Fruit fly (Drosophila melanogaster) whole organism, pupa: ENCODE results near the gene MTF-1.

Experiments used
- CG10348 ChIP-seq: fragments of 200-800 bp; sonication (Bioruptor generic); IDR thresholded peaks from 2 replicates; pipeline ENCODE4 v1.3.6; 2022; ENCODE audit warnings: missing biosample characterization, missing genetic modification characterization
- CG12605 ChIP-seq: fragments of 200-800 bp; sonication (Bioruptor generic); IDR thresholded peaks from 2 replicates; pipeline ENCODE4 v1.3.6; 2022; ENCODE audit warnings: missing biosample characterization, missing genetic modification characterization
- CG13204 ChIP-seq: fragments of 200-800 bp; sonication (Bioruptor generic); optimal IDR thresholded peaks from 2 replicates; lab custom pipeline; 2018; ENCODE audit warnings: missing biosample characterization, mild to moderate bottlenecking, missing genetic modification characterization, moderate library complexity
- CG14655 ChIP-seq: fragments of 200-800 bp; sonication (Bioruptor generic); optimal IDR thresholded peaks from 3 replicates; lab custom pipeline; 2017; ENCODE audit warnings: mild to moderate bottlenecking, missing biosample characterization, missing genetic modification reagents, missing genetic modification characterization
- CG15710 ChIP-seq: fragments of 200-800 bp; sonication (Bioruptor generic); optimal IDR thresholded peaks from 2 replicates; lab custom pipeline; 2018; ENCODE audit warnings: missing biosample characterization, mild to moderate bottlenecking, missing genetic modification characterization, moderate library complexity
- CG17806 ChIP-seq: fragments of 200-800 bp; sonication (Bioruptor generic); optimal IDR thresholded peaks from 2 replicates; lab custom pipeline; 2018; ENCODE audit warnings: missing biosample characterization, mild to moderate bottlenecking, missing genetic modification characterization, moderate library complexity
- CG32121 ChIP-seq: fragments of 200-800 bp; sonication (Bioruptor generic); IDR thresholded peaks from 2 replicates; pipeline ENCODE4 v1.3.6; 2022; ENCODE audit warnings: missing biosample characterization, missing genetic modification characterization
- CG34367 ChIP-seq: fragments of 200-800 bp; sonication (Bioruptor generic); optimal IDR thresholded peaks from 2 replicates; lab custom pipeline; 2018; ENCODE audit warnings: missing biosample characterization, mild to moderate bottlenecking, missing genetic modification characterization
- CG4496 ChIP-seq: fragments of 200-800 bp; sonication (Bioruptor generic); IDR thresholded peaks from 3 replicates; pipeline ENCODE4 v1.3.6; 2022; ENCODE audit warnings: missing biosample characterization, missing genetic modification characterization
- CG8159 ChIP-seq: fragments of 200-800 bp; sonication (Bioruptor generic); optimal IDR thresholded peaks from 3 replicates; lab custom pipeline; 2018; ENCODE audit warnings: missing biosample characterization, mild to moderate bottlenecking, missing genetic modification characterization, moderate library complexity
- CG8301 ChIP-seq: fragments of 200-800 bp; sonication (Bioruptor generic); optimal IDR thresholded peaks from 2 replicates; lab custom pipeline; 2018; ENCODE audit warnings: missing biosample characterization, mild to moderate bottlenecking, missing genetic modification characterization
- CG9948 ChIP-seq: fragments of 200-800 bp; sonication (Bioruptor generic); optimal IDR thresholded peaks from 2 replicates; lab custom pipeline; 2018; ENCODE audit warnings: missing biosample characterization, mild to moderate bottlenecking, missing genetic modification characterization, moderate library complexity
- D1 ChIP-seq: fragments of 200-800 bp; sonication (Bioruptor generic); optimal IDR thresholded peaks from 2 replicates; lab custom pipeline; 2018; ENCODE audit warnings: missing biosample characterization, mild to moderate bottlenecking, missing genetic modification characterization, moderate library complexity
- EcR ChIP-seq: fragments of 200-800 bp; sonication (Bioruptor generic); optimal IDR thresholded peaks from 3 replicates; lab custom pipeline; 2019; ENCODE audit warnings: missing biosample characterization, missing genetic modification characterization, mild to moderate bottlenecking, moderate library complexity, missing genetic modification reagents
- Ets98B ChIP-seq: fragments of 200-800 bp; sonication (Bioruptor generic); IDR thresholded peaks from 2 replicates; pipeline ENCODE4 v1.3.6; 2022; ENCODE audit warnings: missing biosample characterization, missing genetic modification characterization
- Pif1A ChIP-seq: fragments of 200-800 bp; sonication (Bioruptor generic); optimal IDR thresholded peaks from 3 replicates; lab custom pipeline; 2016; ENCODE audit warnings: missing biosample characterization, missing genetic modification characterization
- Pif1B ChIP-seq: fragments of 200-800 bp; sonication (Bioruptor generic); optimal IDR thresholded peaks from 3 replicates; lab custom pipeline; 2016; ENCODE audit warnings: missing biosample characterization, missing genetic modification characterization
- Snoo ChIP-seq: fragments of 200-800 bp; sonication (Bioruptor generic); optimal IDR thresholded peaks from 3 replicates; lab custom pipeline; 2017; ENCODE audit warnings: missing biosample characterization, mild to moderate bottlenecking, missing genetic modification characterization, inconsistent platforms
- fd96Ca ChIP-seq: fragments of 200-800 bp; sonication (Bioruptor generic); IDR thresholded peaks from 3 replicates; pipeline ENCODE4 v1.3.6; 2022; ENCODE audit warnings: missing biosample characterization, missing genetic modification characterization
- gl ChIP-seq: fragments of 200-800 bp; sonication (Bioruptor generic); optimal IDR thresholded peaks from 2 replicates; lab custom pipeline; 2018; ENCODE audit warnings: missing biosample characterization, mild to moderate bottlenecking, missing genetic modification characterization
- rn ChIP-seq: fragments of 200-800 bp; sonication (Bioruptor generic); IDR thresholded peaks from 2 replicates; pipeline ENCODE4 v1.3.6; 2022; ENCODE audit warnings: missing biosample characterization, missing genetic modification characterization

MTF-1 gene

DNA sequence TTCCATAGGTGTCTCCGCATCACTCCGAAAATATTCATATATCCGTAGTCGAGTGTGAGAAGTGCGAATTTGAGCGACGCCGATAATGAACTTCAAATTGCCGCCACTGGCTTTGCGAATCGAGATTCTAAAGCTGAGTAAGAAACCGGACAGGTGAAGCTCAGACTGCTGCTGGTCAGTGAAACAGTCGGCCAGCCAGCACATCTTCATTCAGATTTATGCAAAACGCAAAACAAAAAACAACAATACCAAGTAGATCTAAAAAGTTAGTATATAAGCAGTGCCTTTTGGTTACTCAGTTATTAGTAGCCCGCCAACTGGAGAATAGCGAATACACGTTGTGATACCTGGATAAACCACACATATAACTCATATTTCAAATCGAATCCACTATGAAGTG lies 25.6 kb upstream of the MTF-1 start, which contains the start of gene Cpr67B:
Cpr67B (plus strand) TSS at position 301 of the 400 bp plus-strand sequence.
- TF ChIP-seq gl (tag; lab: Kevin White, UChicago) (no peak), Pif1A (GFP tag; lab: Kevin White, UChicago) (no peak), Ets98B (GFP tag; lab: Robert Waterston, UW) (no peak), CG34367 (tag; lab: Kevin White, UChicago) (no peak), Snoo (tag; lab: Kevin White, UChicago) (no peak), CG15710 (tag; lab: Kevin White, UChicago) (no peak), Pif1B (GFP tag; lab: Kevin White, UChicago) (no peak)

DNA sequence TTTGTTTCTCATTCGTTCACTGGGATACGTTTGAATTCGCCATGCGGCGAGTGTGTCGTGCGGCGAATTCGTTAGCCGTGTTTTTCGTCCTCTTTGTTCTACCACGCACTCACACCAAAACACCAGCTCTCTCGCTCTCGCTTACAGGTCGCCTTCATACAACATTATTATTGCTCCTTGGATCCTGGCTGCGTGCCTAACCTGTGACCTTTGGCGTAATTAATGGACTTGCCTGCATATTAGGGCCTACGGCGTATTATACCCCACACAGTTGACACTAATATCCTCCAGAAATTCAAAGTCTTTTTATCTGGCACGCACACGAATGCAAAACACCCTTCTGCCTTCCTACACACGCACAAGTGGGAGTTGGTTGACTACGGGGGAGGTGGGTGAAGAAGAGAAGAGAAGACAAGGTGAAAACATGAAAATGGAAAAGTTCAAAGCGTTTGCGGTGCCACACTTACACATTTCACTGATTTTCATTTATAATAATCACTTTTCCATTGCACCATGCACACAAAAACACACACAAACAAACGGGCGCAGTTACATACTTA lies 20.0 kb upstream of the MTF-1 start:
- TF ChIP-seq CG32121 (no peak), fd96Ca (no peak)

DNA sequence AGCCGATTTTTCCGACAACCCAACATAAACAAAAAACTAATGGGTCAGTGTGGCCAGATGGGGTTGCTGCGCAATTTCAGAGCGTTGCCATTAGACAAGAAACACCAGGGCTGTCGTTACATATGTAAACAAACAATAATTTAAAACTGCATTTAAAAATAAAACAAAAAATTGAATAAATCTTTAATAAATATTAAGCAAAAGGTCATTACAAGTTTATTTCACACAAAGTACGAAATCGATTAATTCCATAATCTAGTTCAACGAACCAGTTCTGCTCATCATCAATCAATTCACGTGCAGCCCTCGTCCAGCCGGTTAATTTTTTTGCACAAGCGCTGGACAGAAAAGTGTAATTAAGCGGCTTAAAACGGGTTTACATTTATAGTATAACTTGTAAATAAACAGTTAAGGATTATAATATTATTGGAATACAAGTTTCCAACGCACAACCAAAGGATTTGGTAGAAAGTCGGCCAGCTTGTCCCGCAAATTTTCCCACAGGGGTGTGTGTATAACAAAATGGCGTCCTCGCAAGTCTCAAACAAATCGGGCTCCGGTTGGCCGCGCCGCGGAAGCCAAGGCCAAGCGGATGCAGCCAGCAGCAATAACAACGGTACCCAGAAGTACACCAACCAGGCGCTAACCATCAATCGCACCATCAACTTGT lies 19.2 kb upstream of the MTF-1 start, which contains the start of the genes CG4022 and Cpsf5:
CG4022 (minus strand) TSS at position 79 of the 670 bp plus-strand sequence.
Cpsf5 (plus strand) TSS at position 285 of the 670 bp plus-strand sequence.
- peak; percentile 59 for TF ChIP-seq Pif1A (GFP tag; lab: Kevin White, UChicago)
- TF ChIP-seq EcR, result peak; percentile 64
- peak; percentile 75; the same call in 2 of the 3 replicates for TF ChIP-seq CG4496 (GFP tag; lab: Robert Waterston, UW)
- no peak for TF ChIP-seq CG14655 (GFP tag; lab: Kevin White, UChicago)
- TF ChIP-seq D1 (tag; lab: Kevin White, UChicago), result no peak
- TF ChIP-seq Pif1B (GFP tag; lab: Kevin White, UChicago), result peak; percentile 57
- peak; percentile 61 for TF ChIP-seq CG17806 (tag; lab: Kevin White, UChicago)
- TF ChIP-seq gl (tag; lab: Kevin White, UChicago), result no peak
- no peak for TF ChIP-seq CG13204 (GFP tag; lab: Kevin White, UChicago)
- TF ChIP-seq Snoo (tag; lab: Kevin White, UChicago), result peak; percentile 51
- peak; percentile 52 for TF ChIP-seq CG34367 (tag; lab: Kevin White, UChicago)
- TF ChIP-seq fd96Ca, result peak; percentile 65; the same call in 2 of the 3 replicates
- TF ChIP-seq CG15710 (tag; lab: Kevin White, UChicago), result peak; percentile 76
- TF ChIP-seq Ets98B (GFP tag; lab: Robert Waterston, UW), result peak; percentile 61
- TF ChIP-seq CG8301 (tag; lab: Kevin White, UChicago), result peak; percentile 36
- TF ChIP-seq rn (GFP tag; lab: Robert Waterston, UW), result 0 out of 2 replicates have a peak, but pooled peaks have one; percentile 7
- peak; percentile 70 for TF ChIP-seq CG32121
- TF ChIP-seq CG10348 (GFP tag; lab: Robert Waterston, UW), result no peak
- TF ChIP-seq CG12605 (GFP tag; lab: Robert Waterston, UW), result peak; percentile 60
- peak; percentile 64 for TF ChIP-seq CG9948 (tag; lab: Kevin White, UChicago)
- TF ChIP-seq CG8159 (tag; lab: Kevin White, UChicago), result peak; percentile 61

DNA sequence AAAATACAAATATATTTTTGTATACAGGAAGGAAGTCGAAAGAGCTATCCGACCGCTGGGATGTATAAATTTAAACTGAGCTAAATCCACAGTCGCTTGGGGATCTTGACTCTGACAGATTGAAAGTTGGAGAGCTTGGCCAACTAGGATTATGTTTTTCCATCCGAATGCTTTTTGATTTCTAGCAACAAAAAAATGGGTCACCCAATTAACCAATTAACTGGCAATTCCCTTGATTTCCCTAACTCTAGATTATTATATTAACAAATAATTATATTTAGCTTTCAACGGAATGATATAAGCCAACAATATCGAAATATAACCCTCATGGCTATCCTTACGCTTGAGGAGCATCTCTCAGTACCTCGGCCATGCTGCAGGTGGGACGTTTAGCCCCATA lies 12.8 kb upstream of the MTF-1 start, which contains the start of gene CG3982:
CG3982 (minus strand) TSS at position 101 of the 400 bp plus-strand sequence.
- no peak for TF ChIP-seq CG10348 (GFP tag; lab: Robert Waterston, UW)
- TF ChIP-seq fd96Ca, result no peak
- no peak for TF ChIP-seq CG9948 (tag; lab: Kevin White, UChicago)

DNA sequence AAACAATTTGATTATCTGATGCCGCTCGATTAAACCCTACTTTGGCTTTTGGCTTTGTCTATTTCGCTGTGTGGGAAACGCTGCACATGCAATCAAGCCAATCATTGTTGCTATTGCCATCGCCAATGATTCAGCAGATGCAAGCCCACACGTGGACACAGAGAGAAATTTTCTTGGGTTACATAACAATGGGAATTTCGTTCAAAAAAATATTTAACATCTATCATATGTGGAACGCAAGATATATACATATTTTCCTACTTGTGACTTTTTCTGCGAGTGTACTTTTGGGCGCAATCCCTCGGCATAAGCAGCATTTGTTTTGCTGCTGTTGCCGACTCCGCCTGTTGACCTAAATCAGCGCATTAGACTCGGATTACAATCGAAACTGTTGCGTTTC lies 10.8 kb upstream of the MTF-1 start:
- TF ChIP-seq Pif1A (GFP tag; lab: Kevin White, UChicago), result peak; percentile 61
- peak; percentile 89 for TF ChIP-seq fd96Ca
- peak; percentile 60 for TF ChIP-seq rn (GFP tag; lab: Robert Waterston, UW)
- TF ChIP-seq CG34367 (tag; lab: Kevin White, UChicago), result peak; percentile 21
- peak; percentile 90 for TF ChIP-seq CG32121
- peak; percentile 5 for TF ChIP-seq Pif1B (GFP tag; lab: Kevin White, UChicago)
- peak; percentile 21 for TF ChIP-seq Snoo (tag; lab: Kevin White, UChicago)
- no peak for TF ChIP-seq EcR
- no peak for TF ChIP-seq gl (tag; lab: Kevin White, UChicago)
- peak; percentile 64 for TF ChIP-seq CG17806 (tag; lab: Kevin White, UChicago)
- peak; percentile 47 for TF ChIP-seq CG8159 (tag; lab: Kevin White, UChicago)
- peak; percentile 62 for TF ChIP-seq CG12605 (GFP tag; lab: Robert Waterston, UW)
- no peak for TF ChIP-seq CG13204 (GFP tag; lab: Kevin White, UChicago)
- TF ChIP-seq CG9948 (tag; lab: Kevin White, UChicago), result peak; percentile 45
- TF ChIP-seq CG8301 (tag; lab: Kevin White, UChicago), result peak; percentile 53
- no peak for TF ChIP-seq CG10348 (GFP tag; lab: Robert Waterston, UW)
- TF ChIP-seq CG4496 (GFP tag; lab: Robert Waterston, UW), result peak; percentile 85
- TF ChIP-seq CG14655 (GFP tag; lab: Kevin White, UChicago), result peak; percentile 36
- TF ChIP-seq D1 (tag; lab: Kevin White, UChicago), result no peak
- TF ChIP-seq CG15710 (tag; lab: Kevin White, UChicago), result peak; percentile 40
- peak; percentile 85 for TF ChIP-seq Ets98B (GFP tag; lab: Robert Waterston, UW)
